Fruit fly (Drosophila melanogaster): ENCODE results near the gene shams.

shams gene

DNA sequence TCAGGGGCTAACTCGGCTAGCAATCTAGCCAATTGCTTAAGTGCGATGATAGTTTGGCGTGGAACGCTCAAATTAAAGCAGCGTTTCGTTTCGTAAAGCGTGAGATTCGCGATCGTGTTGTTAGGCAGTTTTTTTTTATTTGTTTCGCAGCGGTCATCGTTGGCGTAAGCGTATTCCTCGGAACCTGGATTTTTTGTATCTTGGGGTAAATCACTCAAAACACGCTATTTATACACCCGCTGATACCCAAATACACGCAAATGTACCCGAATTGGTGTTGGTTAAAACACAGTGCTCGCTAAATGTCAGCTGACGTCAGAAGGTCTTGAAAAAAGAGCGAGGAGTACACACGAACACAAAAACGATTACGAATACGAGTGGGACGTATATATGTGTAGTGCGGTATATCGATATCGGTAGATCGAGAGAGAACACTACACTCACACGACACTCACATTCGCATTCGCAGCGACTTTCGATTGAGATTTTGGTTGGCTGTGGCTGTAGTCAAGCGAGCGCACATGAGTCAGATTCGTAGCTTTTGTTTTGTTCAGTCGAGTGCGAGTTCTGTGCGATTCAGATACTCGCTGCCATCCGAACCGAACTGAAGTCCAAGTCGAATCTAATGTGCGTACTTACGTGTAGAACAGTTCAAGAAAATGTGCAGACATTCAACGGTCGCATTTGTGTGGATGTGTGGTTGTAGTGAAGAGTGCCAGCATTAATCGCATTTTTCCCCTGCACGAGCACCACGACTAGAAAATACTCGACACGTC lies 24.5 kb downstream of the shams start:
- TF ChIP-seq insv (optimal IDR thresholded peaks at IDR 0.05) (no peak), Myc (optimal IDR thresholded peaks at IDR 0.05) (no peak), Sin3A (optimal IDR thresholded peaks at IDR 0.05) (no peak), psq (optimal IDR thresholded peaks at IDR 0.05) (no peak), ttk (optimal IDR thresholded peaks at IDR 0.05) (no peak), h (optimal IDR thresholded peaks at IDR 0.05) (no peak)

DNA sequence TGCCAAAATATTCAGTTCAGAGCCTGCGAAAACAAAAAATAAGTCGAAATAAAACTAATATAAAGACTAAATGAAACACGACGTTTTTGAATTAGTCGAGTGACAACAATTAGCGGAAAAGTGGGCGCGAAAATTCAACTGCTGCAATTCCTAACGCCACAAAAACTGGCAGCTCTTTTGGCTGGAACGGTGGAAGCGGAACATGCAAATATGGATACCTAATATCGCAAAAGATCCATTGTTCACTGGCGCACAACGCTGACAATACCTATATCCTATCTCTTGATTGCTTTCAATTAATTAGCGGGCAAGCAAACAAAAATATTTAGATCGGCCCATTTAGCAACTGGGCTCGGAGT lies 25.0 kb downstream of the shams start, which contains the start of gene CG11791:
CG11791 (plus strand) TSS at position 234 of the 359 bp plus-strand sequence.
- TF ChIP-seq ttk (optimal IDR thresholded peaks at IDR 0.05) (no peak), psq (optimal IDR thresholded peaks at IDR 0.05) (no peak), insv (optimal IDR thresholded peaks at IDR 0.05) (no peak), h (optimal IDR thresholded peaks at IDR 0.05) (no peak), Sin3A (optimal IDR thresholded peaks at IDR 0.05) (no peak), Myc (optimal IDR thresholded peaks at IDR 0.05) (no peak)

DNA sequence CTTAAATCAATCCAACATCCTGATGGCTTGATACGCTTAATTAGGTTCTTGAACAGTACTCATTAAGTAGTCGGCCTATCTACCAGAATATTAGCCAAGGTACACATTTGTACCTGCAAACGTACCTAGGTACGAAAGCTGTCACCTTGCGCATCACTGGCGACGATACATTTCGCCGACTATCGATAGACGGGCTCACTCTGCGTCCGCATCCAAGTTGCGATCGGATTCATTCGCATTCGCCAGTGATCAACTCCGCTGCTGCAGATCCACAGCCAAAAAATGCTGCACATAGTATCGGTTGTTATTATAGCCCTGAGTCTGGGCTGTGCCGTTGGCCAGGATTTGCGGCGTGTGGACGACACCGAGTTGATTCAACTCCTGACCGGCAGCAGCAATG lies 26.9 kb downstream of the shams start, which contains the start of gene CG11790:
CG11790 (plus strand) TSS at position 203 of the 400 bp plus-strand sequence.
- TF ChIP-seq Myc (optimal IDR thresholded peaks at IDR 0.05), result no peak
- TF ChIP-seq ttk (optimal IDR thresholded peaks at IDR 0.05), result no peak
- TF ChIP-seq insv (optimal IDR thresholded peaks at IDR 0.05), result no peak
- TF ChIP-seq h (optimal IDR thresholded peaks at IDR 0.05), result no peak
- TF ChIP-seq psq (optimal IDR thresholded peaks at IDR 0.05), result no peak
- TF ChIP-seq Sin3A (optimal IDR thresholded peaks at IDR 0.05), result no peak

DNA sequence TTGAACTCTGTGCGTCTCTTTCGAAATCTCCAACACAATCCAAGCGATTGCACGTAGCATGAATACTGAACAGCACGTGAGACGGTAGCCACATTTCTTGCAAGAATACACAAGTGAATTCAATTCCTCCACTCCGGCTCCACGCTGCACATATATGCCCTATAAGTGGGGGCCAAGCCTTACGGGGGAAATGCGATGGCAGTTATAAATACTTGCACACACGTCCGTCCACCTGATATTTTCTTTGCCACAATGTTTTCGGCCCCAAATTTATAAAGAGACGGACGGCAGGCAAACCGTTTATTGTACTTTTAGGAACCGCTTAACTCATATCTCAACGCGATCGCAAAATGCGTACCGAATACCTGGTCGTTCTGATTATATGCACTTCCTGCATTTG lies 28.4 kb downstream of the shams start, which contains the start of gene CG11786:
CG11786 (plus strand) TSS at position 301 of the 400 bp plus-strand sequence.
- TF ChIP-seq h (optimal IDR thresholded peaks at IDR 0.05) (no peak), Myc (optimal IDR thresholded peaks at IDR 0.05) (no peak), Sin3A (optimal IDR thresholded peaks at IDR 0.05) (no peak), insv (optimal IDR thresholded peaks at IDR 0.05) (no peak), psq (optimal IDR thresholded peaks at IDR 0.05) (no peak), ttk (optimal IDR thresholded peaks at IDR 0.05) (no peak)

DNA sequence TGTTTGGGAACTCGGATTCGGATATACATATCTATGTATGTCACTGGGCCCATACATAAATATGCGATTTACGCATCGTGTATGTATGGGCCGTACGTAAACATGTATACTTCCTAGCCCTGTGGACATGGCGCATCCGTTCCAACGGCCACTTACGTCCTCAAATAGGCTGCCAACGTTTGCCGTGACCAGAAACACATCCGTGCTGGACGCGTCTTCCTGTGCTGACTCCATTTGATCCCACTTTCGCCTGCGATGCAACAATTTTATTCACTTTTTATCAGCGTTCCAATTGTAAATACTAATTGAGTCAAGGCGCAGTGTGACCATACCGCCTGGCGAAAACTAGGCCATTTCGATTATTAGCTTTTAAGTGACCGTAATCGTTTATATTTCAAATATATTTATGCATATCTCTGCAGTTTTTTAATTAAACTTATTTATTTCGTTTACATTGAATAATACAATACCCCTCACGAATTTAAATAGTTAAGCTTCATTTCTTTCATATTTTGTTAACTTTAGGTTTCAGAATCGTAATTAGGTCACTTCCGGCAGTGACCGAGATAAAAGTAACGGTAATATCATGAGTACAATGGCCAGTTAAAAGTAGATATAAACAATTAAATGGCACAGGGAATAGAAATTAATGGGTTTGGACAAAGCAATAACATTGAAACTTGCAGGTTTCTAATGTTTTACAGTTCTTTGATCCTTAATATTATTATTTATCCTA lies 29.4 kb downstream of the shams start, which contains the start of gene 5PtaseI:
5PtaseI (minus strand) TSS at position 336 of the 736 bp plus-strand sequence.
- TF ChIP-seq Myc (optimal IDR thresholded peaks at IDR 0.05) (no peak), insv (optimal IDR thresholded peaks at IDR 0.05) (no peak), ttk (optimal IDR thresholded peaks at IDR 0.05) (no peak), psq (optimal IDR thresholded peaks at IDR 0.05) (no peak)

DNA sequence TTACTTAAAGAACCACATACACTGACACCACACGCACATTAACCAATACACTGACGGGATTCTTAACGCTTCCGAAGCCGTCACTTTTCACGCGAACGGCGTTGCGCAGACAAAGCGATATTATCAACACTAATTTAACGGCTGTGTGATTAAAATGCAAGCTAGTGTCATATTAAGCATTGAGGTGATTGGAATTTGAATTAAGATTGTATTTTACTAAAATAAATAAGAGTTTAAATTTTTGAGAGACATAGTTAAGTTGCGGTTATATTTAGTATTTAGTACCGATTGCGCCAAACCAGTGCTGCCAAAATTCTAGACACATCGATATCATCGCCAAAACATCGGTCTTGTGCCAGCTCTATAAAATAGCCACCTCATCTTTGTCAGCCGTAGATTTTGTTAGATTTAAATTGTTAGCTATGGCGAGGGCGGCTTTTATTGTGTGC lies 35.4 kb downstream of the shams start, which contains the start of the genes Ythdf and bai:
Ythdf (minus strand) TSS at position 222 of the 449 bp plus-strand sequence.
bai (plus strand) TSS at position 347 of the 449 bp plus-strand sequence.
- no peak for TF ChIP-seq h (optimal IDR thresholded peaks at IDR 0.05)
- TF ChIP-seq Myc (optimal IDR thresholded peaks at IDR 0.05), result no peak
- TF ChIP-seq Sin3A (optimal IDR thresholded peaks at IDR 0.05), result no peak
- TF ChIP-seq psq (optimal IDR thresholded peaks at IDR 0.05), result no peak
- TF ChIP-seq ttk (optimal IDR thresholded peaks at IDR 0.05), result no peak
- no peak for TF ChIP-seq insv (optimal IDR thresholded peaks at IDR 0.05)

DNA sequence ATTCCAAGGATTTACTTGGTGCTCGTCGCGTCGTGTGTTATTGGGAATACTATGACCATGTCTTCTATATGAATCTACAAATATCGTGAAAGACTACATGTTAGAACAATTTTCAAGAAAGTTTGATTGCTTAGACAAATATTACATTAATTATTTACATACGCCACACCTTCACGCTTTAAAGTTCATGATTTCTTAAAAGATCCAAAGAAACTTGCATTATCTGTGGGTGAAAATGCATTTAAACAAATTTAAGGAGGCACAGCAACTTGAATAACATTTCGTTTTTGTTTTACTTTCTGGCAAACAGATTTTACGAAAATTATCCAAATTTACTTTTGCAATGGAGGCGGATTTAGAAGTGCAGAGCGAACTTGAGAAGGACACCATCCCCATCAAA lies 37.8 kb downstream of the shams start, which contains the start of gene CG31115:
CG31115 (plus strand) TSS at position 301 of the 400 bp plus-strand sequence.
- no peak for TF ChIP-seq psq (optimal IDR thresholded peaks at IDR 0.05)
- no peak for TF ChIP-seq ttk (optimal IDR thresholded peaks at IDR 0.05)
- TF ChIP-seq h (optimal IDR thresholded peaks at IDR 0.05), result no peak
- TF ChIP-seq Sin3A (optimal IDR thresholded peaks at IDR 0.05), result no peak
- no peak for TF ChIP-seq insv (optimal IDR thresholded peaks at IDR 0.05)
- TF ChIP-seq Myc (optimal IDR thresholded peaks at IDR 0.05), result no peak

DNA sequence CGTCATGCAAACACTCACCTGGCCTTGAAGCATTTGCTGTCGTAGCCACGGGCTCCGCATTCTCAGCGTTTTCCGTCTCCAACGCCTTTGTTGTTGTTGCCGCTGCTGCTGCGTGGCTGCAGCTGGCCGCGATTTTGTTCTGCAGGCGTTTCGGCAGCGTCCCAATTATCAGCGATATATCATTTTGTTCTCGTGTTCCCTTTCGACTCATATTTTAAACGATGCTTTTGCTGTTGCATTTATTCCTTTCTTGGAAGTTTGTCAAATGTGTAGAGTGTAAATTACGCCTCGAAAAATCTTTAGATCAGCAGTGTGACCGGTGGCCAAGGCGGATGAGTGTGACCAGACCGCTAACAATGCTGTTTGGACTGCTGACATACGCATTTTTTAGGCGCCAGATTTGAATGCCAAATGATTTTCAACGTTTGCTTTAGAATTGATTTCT lies 41.2 kb downstream of the shams start, which contains the start of gene Smg6:
Smg6 (minus strand) TSS at position 324 of the 445 bp plus-strand sequence.
- TF ChIP-seq Myc (optimal IDR thresholded peaks at IDR 0.05), result no peak
- no peak for TF ChIP-seq ttk (optimal IDR thresholded peaks at IDR 0.05)
- no peak for TF ChIP-seq psq (optimal IDR thresholded peaks at IDR 0.05)
- TF ChIP-seq h (optimal IDR thresholded peaks at IDR 0.05), result no peak
- no peak for TF ChIP-seq Sin3A (optimal IDR thresholded peaks at IDR 0.05)
- TF ChIP-seq insv (optimal IDR thresholded peaks at IDR 0.05), result no peak

DNA sequence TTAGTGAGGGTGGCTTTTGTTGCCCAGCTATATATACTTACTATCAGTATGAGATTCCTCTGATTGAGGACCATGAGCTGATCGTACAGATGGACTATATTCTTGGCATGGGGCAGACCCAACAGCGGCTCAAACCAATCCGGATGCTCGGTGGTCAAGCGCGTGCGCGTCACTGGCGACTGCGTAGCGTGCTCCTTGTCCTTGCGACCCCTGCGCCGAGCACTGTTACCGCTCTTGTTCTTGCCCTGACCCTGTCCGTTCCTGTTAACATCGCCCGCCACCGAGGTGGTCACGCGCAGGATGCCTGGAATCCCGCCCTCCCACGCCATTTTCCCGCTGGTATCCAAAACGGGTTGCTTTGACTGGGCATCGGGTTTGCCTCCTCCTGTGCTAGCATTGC lies 41.7 kb downstream of the shams start:
- TF ChIP-seq Sin3A (optimal IDR thresholded peaks at IDR 0.05), result no peak
- TF ChIP-seq ttk (optimal IDR thresholded peaks at IDR 0.05), result no peak
- no peak for TF ChIP-seq psq (optimal IDR thresholded peaks at IDR 0.05)
- no peak for TF ChIP-seq Myc (optimal IDR thresholded peaks at IDR 0.05)
- TF ChIP-seq h (optimal IDR thresholded peaks at IDR 0.05), result no peak
- TF ChIP-seq insv (optimal IDR thresholded peaks at IDR 0.05), result no peak

DNA sequence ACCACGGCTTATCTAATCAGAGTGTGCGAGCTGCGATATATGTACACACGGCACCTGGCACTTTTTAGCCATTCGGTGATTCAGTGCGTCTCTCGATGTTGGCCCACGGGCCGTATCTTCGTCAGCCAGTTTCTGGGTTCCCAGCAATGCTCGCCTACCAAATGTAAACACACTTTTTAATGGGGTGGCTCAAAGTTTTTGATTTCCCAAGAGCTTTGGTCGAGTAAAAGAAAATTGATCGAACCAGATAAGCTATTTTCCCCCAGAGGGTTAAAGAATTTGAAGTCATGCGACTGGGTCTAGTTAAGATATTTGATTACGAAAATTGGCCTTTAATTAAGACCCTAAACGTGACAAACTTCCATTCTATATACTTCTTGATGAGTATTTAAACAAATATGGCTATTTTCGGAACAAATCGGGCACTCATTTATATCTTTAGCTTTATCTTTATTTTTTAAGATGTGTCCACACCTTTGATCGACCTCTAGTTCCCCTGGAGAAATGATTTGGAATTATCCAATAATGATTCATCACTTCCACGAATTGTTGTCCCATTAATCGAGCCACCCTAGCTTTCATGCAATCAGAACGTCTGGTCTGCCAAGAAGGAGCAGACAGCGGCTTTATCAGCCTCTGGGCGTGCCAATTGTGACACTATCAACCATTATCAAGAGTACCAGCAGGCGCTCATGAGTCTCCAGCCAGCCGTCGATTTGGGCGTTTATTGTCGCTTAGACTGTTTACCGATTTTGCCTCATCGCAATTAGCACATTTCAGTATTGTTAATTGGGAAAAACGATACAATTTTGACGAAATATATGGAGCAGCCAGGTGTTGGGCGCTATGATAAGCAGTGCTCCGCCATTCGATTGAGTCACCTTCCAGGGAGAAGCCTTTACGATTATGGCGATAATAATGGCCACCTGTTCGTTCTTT lies 46.9 kb downstream of the shams start:
- TF ChIP-seq psq (optimal IDR thresholded peaks at IDR 0.05) (no peak), h (optimal IDR thresholded peaks at IDR 0.05) (no peak), insv (optimal IDR thresholded peaks at IDR 0.05) (no peak), ttk (optimal IDR thresholded peaks at IDR 0.05) (no peak)
